Worm (Caenorhabditis elegans): ENCODE measurements around the gene C28A5.1.

DNA sequence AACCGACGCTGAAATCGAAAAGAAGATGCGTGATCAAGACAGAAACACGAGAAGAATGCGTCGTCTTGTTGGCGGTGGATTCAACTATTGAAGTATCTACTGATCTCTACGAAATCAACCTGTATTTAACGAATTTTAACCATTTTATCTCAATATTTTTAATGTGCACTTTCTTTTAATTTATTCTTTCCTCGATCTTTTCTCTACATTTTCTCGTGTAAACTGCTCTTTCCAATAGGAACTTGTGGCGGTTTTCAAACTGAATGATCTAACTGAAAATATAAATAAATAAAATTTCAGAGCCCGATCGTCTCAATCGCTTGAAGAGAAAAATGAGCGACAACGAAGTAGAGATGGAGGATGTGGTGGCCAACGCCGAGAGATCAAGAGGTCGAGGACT is 28.2 kb downstream of the C28A5.1 start, which contains the start of gene rnp-4:
- no peak for TF ChIP-seq zim-3 (tag; optimal IDR thresholded peaks at IDR 0.05)
- no peak for TF ChIP-seq rcor-1 (GFP tag; IDR thresholded peaks at IDR 0.05)
- no peak for TF ChIP-seq Y67H2A.10 (GFP tag; conservative IDR thresholded peaks at IDR 0.05)
- TF ChIP-seq xnd-1 (tag; optimal IDR thresholded peaks at IDR 0.05): no peak
- TF ChIP-seq ets-4 (GFP tag; optimal IDR thresholded peaks at IDR 0.05): no peak
- TF ChIP-seq ama-1 (optimal IDR thresholded peaks at IDR 0.05): no peak
- TF ChIP-seq ama-1 (GFP tag; optimal IDR thresholded peaks at IDR 0.05): no peak
- no peak for TF ChIP-seq him-1 (tag; optimal IDR thresholded peaks at IDR 0.05)
- TF ChIP-seq F37B4.10 (GFP tag; IDR thresholded peaks at IDR 0.05): no peak
- no peak for TF ChIP-seq nfya-1 (tag; optimal IDR thresholded peaks at IDR 0.05; ENCODE audit: borderline replicate concordance, insufficient read depth)
- no peak for TF ChIP-seq tbp1 (GFP tag; optimal IDR thresholded peaks at IDR 0.05)
- TF ChIP-seq unc-62 (GFP tag; optimal IDR thresholded peaks at IDR 0.05): no peak
- TF ChIP-seq ztf-22 (GFP tag; optimal IDR thresholded peaks at IDR 0.05): no peak
- TF ChIP-seq unc-130 (GFP tag; optimal IDR thresholded peaks at IDR 0.05): no peak
